Fruit fly (Drosophila melanogaster): Measurements from ENCODE around the gene Mesh1.

Mesh1 gene

dm6 chr3R:29230552-29231102, 28.3 kb upstream of the Mesh1 start (continued):
- TF ChIP-seq cas (GFP tag; IDR thresholded peaks at IDR 0.05): peak; percentile 65
- TF ChIP-seq al (GFP tag; IDR thresholded peaks at IDR 0.05): peak; percentile 29; the same call in 1 of the 2 replicates
- TF ChIP-seq Poxn (GFP tag; IDR thresholded peaks at IDR 0.05): peak; percentile 20; the same call in 1 of the 2 replicates
- peak; percentile 44; the same call in 1 of the 2 replicates for TF ChIP-seq CG3847 (GFP tag; IDR thresholded peaks at IDR 0.05)
- 0 out of 3 replicates have a peak, but pooled peaks have one; percentile 40 for TF ChIP-seq zfh1 (GFP tag; IDR thresholded peaks at IDR 0.05)
- peak; percentile 42; the same call in 1 of the 2 replicates for TF ChIP-seq CG14441 (GFP tag; IDR thresholded peaks at IDR 0.05)
- no peak for TF ChIP-seq Nf-YA (GFP tag; IDR thresholded peaks at IDR 0.05)
- TF ChIP-seq gcm (GFP tag; optimal IDR thresholded peaks at IDR 0.05): no peak
- TF ChIP-seq NFAT (GFP tag; IDR thresholded peaks at IDR 0.05): peak; percentile 33; the same call in 1 of the 2 replicates
- no peak for TF ChIP-seq CG8290 (GFP tag; optimal IDR thresholded peaks at IDR 0.05)
- no peak for TF ChIP-seq CG8290 (tag; optimal IDR thresholded peaks at IDR 0.05)
- peak; percentile 49; the same call in 1 of the 3 replicates for TF ChIP-seq Aef1 (GFP tag; IDR thresholded peaks at IDR 0.05)
- TF ChIP-seq lola (GFP tag; optimal IDR thresholded peaks at IDR 0.05): no peak
- TF ChIP-seq Rx (GFP tag; IDR thresholded peaks at IDR 0.05): 0 out of 2 replicates have a peak, but pooled peaks have one; percentile 5
- peak; percentile 50; the same call in 1 of the 2 replicates for TF ChIP-seq ranshi (GFP tag; IDR thresholded peaks at IDR 0.05)
- no peak for TF ChIP-seq CG5953 (GFP tag; IDR thresholded peaks at IDR 0.05)
- peak; percentile 49; the same call in 1 of the 2 replicates for TF ChIP-seq GATAe (GFP tag; conservative IDR thresholded peaks at IDR 0.05)
- TF ChIP-seq dysf (GFP tag; IDR thresholded peaks at IDR 0.05): peak; percentile 24; the same call in 1 of the 3 replicates
- no peak for TF ChIP-seq inv (GFP tag; IDR thresholded peaks at IDR 0.05; ENCODE audit: partially characterized antibody)
- peak; percentile 55 for TF ChIP-seq Rfx (GFP tag; IDR thresholded peaks at IDR 0.05)
- peak; percentile 48; the same call in 1 of the 2 replicates for TF ChIP-seq CG14014 (GFP tag; IDR thresholded peaks at IDR 0.05)
- TF ChIP-seq zfh2 (GFP tag; optimal IDR thresholded peaks at IDR 0.05): peak; percentile 17
- TF ChIP-seq Ada2b (GFP tag; IDR thresholded peaks at IDR 0.05): 0 out of 2 replicates have a peak, but pooled peaks have one; percentile 15
- TF ChIP-seq wdn (GFP tag; IDR thresholded peaks at IDR 0.05): peak; percentile 37; the same call in 1 of the 2 replicates
- TF ChIP-seq fu2 (GFP tag; optimal IDR thresholded peaks at IDR 0.05): no peak
- 0 out of 3 replicates have a peak, but pooled peaks have one; percentile 55 for TF ChIP-seq Dbx (GFP tag; IDR thresholded peaks at IDR 0.05)
- no peak for TF ChIP-seq twi (tag; optimal IDR thresholded peaks at IDR 0.05)
- TF ChIP-seq CG6175 (GFP tag; IDR thresholded peaks at IDR 0.05): 0 out of 3 replicates have a peak, but pooled peaks have one; percentile 8
- TF ChIP-seq BtbVII (GFP tag; optimal IDR thresholded peaks at IDR 0.05): no peak
- TF ChIP-seq wor (GFP tag; IDR thresholded peaks at IDR 0.05): no peak

dm6 chr3R:29229958-29230357, 27.6 kb upstream of the Mesh1 start:
- TF ChIP-seq grn (GFP tag; optimal IDR thresholded peaks at IDR 0.05) (peak; percentile 73), CG30431 (GFP tag; optimal IDR thresholded peaks at IDR 0.05) (no peak), Nf-YC (tag; optimal IDR thresholded peaks at IDR 0.05) (no peak), GATAe (GFP tag; conservative IDR thresholded peaks at IDR 0.05) (peak; percentile 40; the same call in 1 of the 2 replicates), Optix (GFP tag; IDR thresholded peaks at IDR 0.05) (no peak), CG12219 (GFP tag; optimal IDR thresholded peaks at IDR 0.05) (no peak), pan (optimal IDR thresholded peaks at IDR 0.05) (no peak), pan (GFP tag; optimal IDR thresholded peaks at IDR 0.05 in 1 of 2, IDR thresholded peaks at IDR 0.05 in 1 of 2) (no peak), Six4 (GFP tag; optimal IDR thresholded peaks at IDR 0.05) (no peak), esg (GFP tag; conservative IDR thresholded peaks at IDR 0.05) (no peak), Abd-B (GFP tag; optimal IDR thresholded peaks at IDR 0.05) (no peak), TFAM (GFP tag; optimal IDR thresholded peaks at IDR 0.05) (no peak), CG13894 (tag; optimal IDR thresholded peaks at IDR 0.05) (no peak), CG31441 (GFP tag; IDR thresholded peaks at IDR 0.05) (no peak), hth (optimal IDR thresholded peaks at IDR 0.05) (no peak), odd (GFP tag; optimal IDR thresholded peaks at IDR 0.05) (no peak), cwo (GFP tag; optimal IDR thresholded peaks at IDR 0.05) (peak; percentile 9), Ada2b (GFP tag; IDR thresholded peaks at IDR 0.05) (no peak), aop (GFP tag; IDR thresholded peaks at IDR 0.05) (no peak), mirr (GFP tag; optimal IDR thresholded peaks at IDR 0.05) (peak; percentile 32), zf30C (GFP tag; optimal IDR thresholded peaks at IDR 0.05) (no peak), CG5245 (GFP tag; optimal IDR thresholded peaks at IDR 0.05) (no peak), CG14860 (GFP tag; IDR thresholded peaks at IDR 0.05; ENCODE audit: partially characterized antibody) (no peak), CG6272 (GFP tag; IDR thresholded peaks at IDR 0.05) (no peak), bowl (GFP tag; IDR thresholded peaks at IDR 0.05) (no peak)
